Fruit fly (Drosophila melanogaster) whole organism, embryonic: ENCODE results near the gene Reck.

Source experiments
- ATbp ChIP-seq: fragments of 200-800 bp; sonication (Bioruptor generic); optimal IDR thresholded peaks from 2 replicates; lab custom pipeline; 2017; ENCODE audit warnings: missing biosample characterization, mild to moderate bottlenecking, missing genetic modification characterization, missing genetic modification reagents
- Ada2b ChIP-seq: fragments of 200-800 bp; sonication (Bioruptor generic); IDR thresholded peaks from 2 replicates; pipeline ENCODE4 v1.3.6; 2022; ENCODE audit warnings: missing biosample characterization, missing genetic modification characterization
- Blimp-1 ChIP-seq: fragments of 200-800 bp; sonication (Bioruptor generic); optimal IDR thresholded peaks from 3 replicates; lab custom pipeline; 2018; ENCODE audit warnings: missing biosample characterization, missing genetic modification characterization, mild to moderate bottlenecking, moderate library complexity, missing genetic modification reagents
- Bteb2 ChIP-seq: fragments of 200-800 bp; sonication (Bioruptor generic); optimal IDR thresholded peaks from 2 replicates; lab custom pipeline; 2016; ENCODE audit warnings: missing biosample characterization, missing genetic modification characterization
- CG10366 ChIP-seq: fragments of 200-800 bp; sonication (Bioruptor generic); IDR thresholded peaks from 2 replicates; pipeline ENCODE4 v1.3.6; 2022; ENCODE audit warnings: missing biosample characterization, missing genetic modification characterization
- CG10543 ChIP-seq: fragments of 200-800 bp; sonication (Bioruptor generic); optimal IDR thresholded peaks from 3 replicates; lab custom pipeline; 2017; ENCODE audit warnings: missing biosample characterization, mild to moderate bottlenecking, missing genetic modification characterization, moderate library complexity
- CG10979 ChIP-seq: fragments of 200-800 bp; sonication (Bioruptor generic); optimal IDR thresholded peaks from 2 replicates; lab custom pipeline; 2018; ENCODE audit warnings: missing biosample characterization, mild to moderate bottlenecking, missing genetic modification characterization, moderate library complexity
- CG11456 ChIP-seq: fragments of 200-800 bp; sonication (Bioruptor generic); IDR thresholded peaks from 3 replicates; pipeline ENCODE4 v1.3.6; 2022; ENCODE audit warnings: missing biosample characterization, missing genetic modification characterization
- CG1233 ChIP-seq: fragments of 200-800 bp; sonication (Bioruptor generic); optimal IDR thresholded peaks from 4 replicates; lab custom pipeline; 2018; ENCODE audit warnings: missing biosample characterization, mild to moderate bottlenecking, missing genetic modification characterization
- CG13624 ChIP-seq: fragments of 200-800 bp; sonication (Bioruptor generic); optimal IDR thresholded peaks from 2 replicates; lab custom pipeline; 2016; ENCODE audit warnings: missing biosample characterization, missing genetic modification characterization
- CG15514 ChIP-seq: fragments of 200-800 bp; sonication (Bioruptor generic); optimal IDR thresholded peaks from 3 replicates; lab custom pipeline; 2017; ENCODE audit warnings: missing biosample characterization, missing genetic modification characterization, mild to moderate bottlenecking, moderate library complexity, missing genetic modification reagents
- CG17612 ChIP-seq: fragments of 200-800 bp; sonication (Bioruptor generic); IDR thresholded peaks from 2 replicates; pipeline ENCODE4 v1.3.6; 2022; ENCODE audit warnings: missing biosample characterization, missing genetic modification characterization
- CG18011 ChIP-seq: fragments of 200-800 bp; sonication (Bioruptor generic); optimal IDR thresholded peaks from 2 replicates; lab custom pipeline; 2017; ENCODE audit warnings: missing biosample characterization, missing genetic modification characterization, mild to moderate bottlenecking, moderate library complexity, missing genotype
- CG18599 ChIP-seq: fragments of 200-800 bp; sonication (Bioruptor generic); optimal IDR thresholded peaks from 3 replicates; lab custom pipeline; 2017; ENCODE audit warnings: missing biosample characterization, missing genetic modification characterization, mild to moderate bottlenecking, moderate library complexity, missing genetic modification reagents
- CG18619 ChIP-seq: fragments of 200-800 bp; sonication (Bioruptor generic); optimal IDR thresholded peaks from 3 replicates; lab custom pipeline; 2017; ENCODE audit warnings: missing biosample characterization, mild to moderate bottlenecking, missing genetic modification characterization
- CG2129 ChIP-seq: fragments of 200-800 bp; sonication (Bioruptor generic); IDR thresholded peaks from 2 replicates; pipeline ENCODE4 v1.3.6; 2022; ENCODE audit warnings: missing biosample characterization, missing genetic modification characterization; ENCODE audit not compliant: partially characterized antibody
- CG2199 ChIP-seq: fragments of 200-800 bp; sonication (Bioruptor generic); IDR thresholded peaks from 3 replicates; pipeline ENCODE4 v1.3.6; 2022; ENCODE audit warnings: missing biosample characterization, missing genetic modification characterization
- CG2712 ChIP-seq: fragments of 200-800 bp; optimal IDR thresholded peaks from 3 replicates; lab custom pipeline; 2019; ENCODE audit warnings: missing biosample characterization, mild to moderate bottlenecking, missing genetic modification characterization, moderate library complexity
- CG31224 ChIP-seq: fragments of 200-800 bp; sonication (Bioruptor generic); IDR thresholded peaks from 2 replicates; pipeline ENCODE4 v1.3.6; 2022; ENCODE audit warnings: missing biosample characterization, missing genetic modification characterization
- CG32767 ChIP-seq: fragments of 200-800 bp; sonication (Bioruptor generic); IDR thresholded peaks from 2 replicates; pipeline ENCODE4 v1.3.6; 2022; ENCODE audit warnings: missing biosample characterization, missing genetic modification characterization
- CG32772 ChIP-seq: fragments of 200-800 bp; sonication (Bioruptor generic); IDR thresholded peaks from 2 replicates; pipeline ENCODE4 v1.3.6; 2022; ENCODE audit warnings: missing biosample characterization, missing genetic modification characterization
- CG6683 ChIP-seq: fragments of 200-800 bp; sonication (Bioruptor generic); optimal IDR thresholded peaks from 2 replicates; lab custom pipeline; 2017; ENCODE audit warnings: missing biosample characterization, mild to moderate bottlenecking, missing genetic modification characterization, missing genetic modification reagents
- CTCF ChIP-seq: fragments of 200-800 bp; sonication (Bioruptor generic); optimal IDR thresholded peaks from 2 replicates; lab custom pipeline; 2017; ENCODE audit warnings: missing biosample characterization, mild to moderate bottlenecking, missing genetic modification characterization, moderate library complexity
- Fer3 ChIP-seq: fragments of 200-800 bp; sonication (Bioruptor generic); optimal IDR thresholded peaks from 2 replicates; lab custom pipeline; 2018; ENCODE audit warnings: missing biosample characterization, mild to moderate bottlenecking, missing genetic modification characterization, moderate library complexity
- Hey ChIP-seq: fragments of 200-800 bp; sonication (Bioruptor generic); optimal IDR thresholded peaks from 3 replicates; lab custom pipeline; 2018; ENCODE audit warnings: missing biosample characterization, mild to moderate bottlenecking, missing genetic modification characterization
- Hr78 ChIP-seq, 2 experiments: fragments of 200-800 bp in 1 of 2; fragments of >200 bp in 1 of 2; sonication (Bioruptor generic) in 1 of 2; optimal IDR thresholded peaks; 2 replicates each; lab custom pipeline; 2017 to 2019; ENCODE audit warnings: missing biosample characterization in 2 of 2, missing genetic modification characterization in 2 of 2, mild to moderate bottlenecking in 1 of 2, moderate library complexity in 1 of 2
- Jarid2 ChIP-seq: fragments of 200-800 bp; sonication (Bioruptor generic); optimal IDR thresholded peaks from 3 replicates; lab custom pipeline; 2017; ENCODE audit warnings: mild to moderate bottlenecking, missing biosample characterization, missing genetic modification reagents, missing genetic modification characterization
- Ptx1 ChIP-seq: fragments of 200-800 bp; sonication (Bioruptor generic); IDR thresholded peaks from 2 replicates; pipeline ENCODE4 v1.3.6; 2022; ENCODE audit warnings: missing biosample characterization, missing genetic modification characterization
- Six4 ChIP-seq: fragments of 200-800 bp; sonication (Bioruptor generic); optimal IDR thresholded peaks from 2 replicates; lab custom pipeline; 2016; ENCODE audit warnings: missing biosample characterization, missing genetic modification characterization
- Sox102F ChIP-seq: fragments of 200-800 bp; sonication (Bioruptor generic); optimal IDR thresholded peaks from 2 replicates; lab custom pipeline; 2018; ENCODE audit warnings: missing biosample characterization, mild to moderate bottlenecking, missing genetic modification characterization, moderate library complexity
- Tbp ChIP-seq: fragments of >200 bp; optimal IDR thresholded peaks from 2 replicates; lab custom pipeline; 2018; ENCODE audit warnings: missing biosample characterization, missing genetic modification characterization
- bsh ChIP-seq, 2 experiments: fragments of 200-800 bp; sonication (Bioruptor generic); optimal IDR thresholded peaks; 2 replicates each; lab custom pipeline; 2017 to 2018; ENCODE audit warnings: mild to moderate bottlenecking in 2 of 2, missing biosample characterization in 2 of 2, missing genetic modification characterization in 2 of 2, moderate library complexity in 1 of 2
- caup ChIP-seq: fragments of 200-800 bp; sonication (Bioruptor generic); optimal IDR thresholded peaks from 3 replicates; lab custom pipeline; 2017; ENCODE audit warnings: missing biosample characterization, mild to moderate bottlenecking, missing genetic modification characterization, moderate library complexity; ENCODE audit not compliant: severe bottlenecking
- chm ChIP-seq: fragments of 200-800 bp; sonication (Bioruptor generic); IDR thresholded peaks from 2 replicates; pipeline ENCODE4 v1.3.6; 2022; ENCODE audit warnings: missing biosample characterization, missing genetic modification characterization
- dimm ChIP-seq: fragments of 200-800 bp; sonication (Bioruptor generic); IDR thresholded peaks from 2 replicates; pipeline ENCODE4 v1.3.6; 2022; ENCODE audit warnings: missing biosample characterization, missing genetic modification characterization
- dmrt99B ChIP-seq: fragments of 200-800 bp; sonication (Bioruptor generic); optimal IDR thresholded peaks from 2 replicates; lab custom pipeline; 2018; ENCODE audit warnings: missing biosample characterization, mild to moderate bottlenecking, missing genetic modification characterization, moderate library complexity
- eve ChIP-seq, 2 experiments: fragments of >200 bp; optimal IDR thresholded peaks; 2 replicates each; lab custom pipeline; 2017; ENCODE audit warnings: missing biosample characterization in 2 of 2, missing genetic modification characterization in 2 of 2
- gcm ChIP-seq: fragments of 200-800 bp; sonication (Bioruptor generic); optimal IDR thresholded peaks from 2 replicates; lab custom pipeline; 2019; ENCODE audit warnings: missing biosample characterization, mild to moderate bottlenecking, missing genetic modification characterization, moderate library complexity
- gem ChIP-seq: fragments of 200-800 bp; sonication (Bioruptor generic); optimal IDR thresholded peaks from 2 replicates; lab custom pipeline; 2019; ENCODE audit warnings: missing biosample characterization, mild to moderate bottlenecking, missing genetic modification characterization, moderate library complexity
- grau ChIP-seq: fragments of 200-800 bp; optimal IDR thresholded peaks from 3 replicates; lab custom pipeline; 2019; ENCODE audit warnings: missing biosample characterization, mild to moderate bottlenecking, missing genetic modification characterization, moderate library complexity
- hb ChIP-seq: fragments of 200-800 bp; sonication (Bioruptor generic); IDR thresholded peaks from 3 replicates; pipeline ENCODE4 v1.3.6; 2022; ENCODE audit warnings: missing biosample characterization, missing genetic modification characterization; ENCODE audit not compliant: partially characterized antibody
- her ChIP-seq: fragments of 200-800 bp; sonication (Bioruptor generic); optimal IDR thresholded peaks from 2 replicates; lab custom pipeline; 2016; ENCODE audit warnings: missing biosample characterization, missing genetic modification characterization
- kah ChIP-seq: fragments of 200-800 bp; sonication (Bioruptor generic); optimal IDR thresholded peaks from 2 replicates; lab custom pipeline; 2018; ENCODE audit warnings: missing biosample characterization, mild to moderate bottlenecking, missing genetic modification characterization
- lbe ChIP-seq: fragments of 200-800 bp; sonication (Bioruptor generic); optimal IDR thresholded peaks from 2 replicates; lab custom pipeline; 2016; ENCODE audit warnings: missing biosample characterization, mild to moderate bottlenecking, missing genetic modification characterization
- phol ChIP-seq: fragments of 200-800 bp; sonication (Bioruptor generic); optimal IDR thresholded peaks from 3 replicates; lab custom pipeline; 2018; ENCODE audit warnings: missing biosample characterization, mild to moderate bottlenecking, missing genetic modification characterization, moderate library complexity
- tio ChIP-seq: fragments of 200-800 bp; sonication (Bioruptor generic); optimal IDR thresholded peaks from 2 replicates; lab custom pipeline; 2017; ENCODE audit warnings: missing biosample characterization, missing genetic modification characterization, inconsistent platforms
- tx ChIP-seq: fragments of 200-800 bp; sonication (Bioruptor generic); optimal IDR thresholded peaks from 2 replicates; lab custom pipeline; 2016; ENCODE audit warnings: missing biosample characterization, missing genetic modification characterization
- usp ChIP-seq: fragments of >200 bp; optimal IDR thresholded peaks from 2 replicates; lab custom pipeline; 2017; ENCODE audit warnings: missing biosample characterization, missing genetic modification characterization
- zen2 ChIP-seq: fragments of 200-800 bp; sonication (Bioruptor generic); IDR thresholded peaks from 3 replicates; pipeline ENCODE4 v1.3.6; 2022; ENCODE audit warnings: missing biosample characterization, missing genetic modification characterization; ENCODE audit not compliant: partially characterized antibody

Gene Reck

DNA sequence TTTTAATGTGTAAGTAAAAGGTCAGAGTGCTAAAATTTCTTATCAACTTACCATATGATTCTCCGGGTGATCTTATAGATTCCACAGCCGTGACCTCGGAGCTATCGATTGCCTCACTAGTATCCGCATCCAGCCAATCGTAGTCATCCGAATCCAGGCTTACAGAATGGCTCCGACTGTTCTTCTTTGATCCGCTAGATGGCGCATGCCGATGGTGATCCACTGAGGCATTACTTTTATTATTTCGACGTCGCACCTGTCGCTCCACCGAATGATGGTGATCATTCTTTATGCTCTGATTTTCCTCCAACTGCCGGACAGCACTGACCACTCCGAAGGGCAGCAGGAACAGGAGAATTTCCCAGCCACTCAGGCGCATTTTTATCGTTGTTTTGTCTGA is 2.7 kb downstream of the Reck start:
- TF ChIP-seq Hey (no peak), Sox102F (GFP tag; lab: Kevin White, UChicago) (no peak), CG2129 (no peak), CG2712 (no peak), CG10543 (GFP tag; lab: Kevin White, UChicago) (no peak), CG10979 (peak; percentile 48), chm (GFP tag; lab: Robert Waterston, UW) (no peak), phol (tag; lab: Kevin White, UChicago) (no peak), zen2 (GFP tag; lab: Robert Waterston, UW) (no peak), hb (0 out of 3 replicates have a peak, but pooled peaks have one; percentile 40), CG18619 (GFP tag; lab: Kevin White, UChicago) (no peak), Fer3 (no peak), Ptx1 (GFP tag; lab: Robert Waterston, UW) (no peak), CG10366 (no peak), CG11456 (GFP tag; lab: Robert Waterston, UW) (no peak), CG2199 (GFP tag; lab: Robert Waterston, UW) (0 out of 3 replicates have a peak, but pooled peaks have one; percentile 37), CG18599 (GFP tag; lab: Kevin White, UChicago) (no peak), caup (GFP tag; lab: Kevin White, UChicago) (no peak), CG17612 (GFP tag; lab: Robert Waterston, UW) (no peak), CTCF (GFP tag; lab: Kevin White, UChicago) (peak; percentile 80), tx (GFP tag; lab: Kevin White, UChicago) (no peak)

DNA sequence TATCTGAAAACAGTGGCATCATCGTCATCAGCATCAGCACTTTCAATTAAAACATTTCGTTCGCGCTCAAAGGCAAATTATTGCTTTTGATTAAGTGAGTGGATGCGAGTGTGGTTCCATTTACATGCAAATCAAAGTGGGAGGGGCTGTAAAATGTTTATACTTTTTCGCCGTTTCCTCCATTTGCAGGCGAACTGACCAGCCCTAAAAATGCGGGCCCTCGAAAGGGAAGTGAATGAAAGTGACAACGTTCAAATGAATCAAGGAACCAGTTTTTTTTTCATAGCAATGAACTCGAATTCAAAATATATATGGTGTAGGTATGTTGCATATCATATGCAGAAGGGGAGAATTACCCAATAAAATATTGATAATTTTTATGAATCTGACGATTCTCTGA is 3.3 kb downstream of the Reck start:
- no peak for TF ChIP-seq Tbp (GFP tag; lab: Kevin White, UChicago)
- TF ChIP-seq Ada2b (GFP tag; lab: Robert Waterston, UW): no peak
- TF ChIP-seq kah (GFP tag; lab: Kevin White, UChicago): no peak
- no peak for TF ChIP-seq lbe (GFP tag; lab: Kevin White, UChicago)
- peak; percentile 16 for TF ChIP-seq CG15514
- peak in 1 of 2 experiments; percentile 20 for TF ChIP-seq eve (GFP tag; optimal IDR thresholded peaks at IDR 0.05; lab: Kevin White, UChicago)
- TF ChIP-seq CG1233 (GFP tag; lab: Kevin White, UChicago): no peak
- no peak for TF ChIP-seq dmrt99B (tag; lab: Kevin White, UChicago)
- peak; percentile 17; the same call in 2 of the 3 replicates for TF ChIP-seq CG2199 (GFP tag; lab: Robert Waterston, UW)
- peak; percentile 81 for TF ChIP-seq Blimp-1 (GFP tag; lab: Kevin White, UChicago)
- peak; percentile 66 for TF ChIP-seq gcm
- TF ChIP-seq, all 482 proteins: peak for 5

- TF ChIP-seq Jarid2 (GFP tag; lab: Kevin White, UChicago) (no peak), dimm (GFP tag; lab: Robert Waterston, UW) (no peak), tio (no peak), CG31224 (no peak), CG6683 (GFP tag; lab: Kevin White, UChicago) (no peak), CG32767 (no peak), Bteb2 (no peak), grau (tag; lab: Kevin White, UChicago) (peak; percentile 5), usp (GFP tag; lab: Kevin White, UChicago) (no peak), CG18011 (GFP tag; lab: Kevin White, UChicago) (no peak), gem (tag; lab: Kevin White, UChicago) (peak; percentile 37), Ada2b (GFP tag; lab: Robert Waterston, UW) (no peak), zen2 (GFP tag; lab: Robert Waterston, UW) (no peak), bsh (GFP tag; optimal IDR thresholded peaks at IDR 0.05; lab: Kevin White, UChicago) (peak in 1 of 2 experiments; percentile 0), ATbp (GFP tag; lab: Kevin White, UChicago) (no peak), CG32772 (peak; percentile 9; the same call in 1 of the 2 replicates), CG13624 (GFP tag; lab: Kevin White, UChicago) (no peak), Six4 (GFP tag; lab: Kevin White, UChicago) (no peak), Sox102F (GFP tag; lab: Kevin White, UChicago) (peak; percentile 56), her (no peak), Hr78 (GFP tag; optimal IDR thresholded peaks at IDR 0.05; lab: Kevin White, UChicago) (no peak)
Observed at dm6 chr3L:15009681-15010080, 4.2 kb downstream of the Reck start.
